Worm (Caenorhabditis elegans): ENCODE measurements around the gene W03A5.6.

DNA sequence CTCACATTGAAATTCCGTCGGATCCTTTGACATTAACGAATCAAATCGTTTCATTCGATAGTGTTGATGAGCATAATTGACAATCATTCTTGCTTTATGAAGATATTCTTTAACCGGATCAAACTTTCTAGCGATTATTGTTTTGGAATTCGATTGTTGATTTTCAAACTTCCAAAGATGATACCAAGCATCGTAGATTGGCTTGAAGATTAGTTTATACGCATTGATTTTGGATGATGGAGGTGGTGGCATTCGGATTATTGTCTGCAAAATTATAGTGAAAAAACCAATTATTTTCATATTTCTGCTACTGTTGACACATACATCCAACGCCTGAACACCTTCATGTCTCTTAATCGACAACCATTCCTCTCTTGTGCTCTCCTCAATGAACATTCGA is 52.3 kb downstream of the W03A5.6 start:
- TF ChIP-seq W03F9.2 (tag; optimal IDR thresholded peaks at IDR 0.05) = no peak
- no peak for TF ChIP-seq him-1 (tag; optimal IDR thresholded peaks at IDR 0.05)
